Worm (Caenorhabditis elegans) whole organism, mixed stage, embryonic: ENCODE results near the gene fbxa-151.
"Not testable (repeated sequence)": the region's sequence is repeated elsewhere in the genome, so short reads cannot be mapped to it uniquely, and the experiment has no call there.

Experiments used
- bed-3 ChIP-seq: fragments of 200-800 bp; sonication (Bioruptor generic); optimal IDR thresholded peaks from 3 replicates; lab custom pipeline; 2018; ENCODE audit warnings: mild to moderate bottlenecking, missing genetic modification characterization, moderate library complexity, missing compliant biosample characterization
- elt-1 ChIP-seq: sonication (generic microtip); optimal IDR thresholded peaks from 2 replicates; lab custom pipeline; 2017; ENCODE audit warnings: missing genetic modification characterization, mild to moderate bottlenecking, missing compliant biosample characterization, antibody characterized with exemption, moderate library complexity, borderline replicate concordance; ENCODE audit not compliant: insufficient read depth
- elt-3 ChIP-seq: fragments of 150-350 bp; optimal IDR thresholded peaks from 2 replicates; lab custom pipeline; 2014; ENCODE audit warnings: missing biosample characterization, missing genetic modification characterization
- ham-2 ChIP-seq: fragments of 200-800 bp; sonication (Bioruptor generic); optimal IDR thresholded peaks from 2 replicates; lab custom pipeline; 2018; ENCODE audit warnings: mild to moderate bottlenecking, missing genetic modification characterization, missing compliant biosample characterization
- lin-13 ChIP-seq: fragments of 150-350 bp; optimal IDR thresholded peaks from 2 replicates; lab custom pipeline; 2014; ENCODE audit warnings: missing biosample characterization, missing genetic modification characterization
- lsy-2 ChIP-seq: fragments of 150-350 bp; optimal IDR thresholded peaks from 2 replicates; lab custom pipeline; 2014; ENCODE audit warnings: missing biosample characterization, missing genetic modification characterization
- mep-1 ChIP-seq: fragments of 150-350 bp; optimal IDR thresholded peaks from 2 replicates; lab custom pipeline; 2017; ENCODE audit warnings: missing biosample characterization, missing genetic modification reagents, missing genetic modification characterization, inconsistent platforms
- nhr-2 ChIP-seq: fragments of 150-350 bp; optimal IDR thresholded peaks from 2 replicates; lab custom pipeline; 2014; ENCODE audit warnings: missing biosample characterization, missing genetic modification characterization
- nhr-237 ChIP-seq: fragments of 150-350 bp; optimal IDR thresholded peaks from 2 replicates; lab custom pipeline; 2014; ENCODE audit warnings: missing biosample characterization, missing genetic modification characterization
- nhr-76 ChIP-seq: sonication (generic microtip); optimal IDR thresholded peaks from 2 replicates; lab custom pipeline; 2017; ENCODE audit warnings: missing biosample characterization, missing genetic modification characterization
- pha-4 ChIP-seq: fragments of 150-350 bp; optimal IDR thresholded peaks from 2 replicates; lab custom pipeline; 2018; ENCODE audit warnings: missing biosample characterization, missing genetic modification reagents, missing genetic modification characterization
- sem-2 ChIP-seq: fragments of 200-800 bp; sonication (Bioruptor generic); optimal IDR thresholded peaks from 2 replicates; lab custom pipeline; 2018; ENCODE audit warnings: mild to moderate bottlenecking, missing genetic modification characterization, missing compliant biosample characterization
- unc-120 ChIP-seq: sonication (generic microtip); optimal IDR thresholded peaks from 2 replicates; lab custom pipeline; 2017; ENCODE audit warnings: missing genetic modification characterization, missing compliant biosample characterization; ENCODE audit not compliant: poor library complexity, severe bottlenecking
- zip-8 ChIP-seq: fragments of 150-350 bp; optimal IDR thresholded peaks from 2 replicates; lab custom pipeline; 2014; ENCODE audit warnings: missing biosample characterization, missing genetic modification characterization

DNA sequence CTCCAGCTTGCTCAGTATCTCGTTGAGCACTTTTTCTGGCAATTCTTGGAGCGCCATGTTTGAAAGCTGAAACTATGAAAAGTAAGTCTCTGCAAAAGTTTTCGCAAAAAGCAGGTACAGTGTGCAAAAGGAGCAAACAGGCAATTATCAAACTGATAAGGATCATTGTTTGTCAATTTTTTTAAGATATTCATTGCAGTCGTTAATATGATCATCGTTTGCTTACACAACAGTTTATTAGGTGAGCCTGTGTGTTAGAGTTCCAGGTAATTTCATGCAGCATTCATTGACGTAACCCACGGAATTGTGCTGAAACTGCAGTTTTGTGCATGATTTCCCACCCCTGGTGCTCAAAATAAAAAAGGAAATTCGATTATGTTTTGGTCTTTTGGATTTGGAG lies at the start of gene fbxa-151:
- not testable (repeated sequence) for TF ChIP-seq ham-2 (GFP tag; lab: Kevin White, UChicago); lsy-2 (tag; lab: Kevin White, UChicago); bed-3; unc-120; lin-13 (tag; lab: Kevin White, UChicago); nhr-76 (tag; lab: Kevin White, UChicago); sem-2 (GFP tag; lab: Kevin White, UChicago); elt-3 (tag; lab: Kevin White, UChicago); mep-1; zip-8 (tag; lab: Kevin White, UChicago); nhr-237 (tag; lab: Kevin White, UChicago); nhr-2; pha-4 (tag; lab: Kevin White, UChicago); elt-1 (tag; lab: Kevin White, UChicago)
